Worm (Caenorhabditis elegans) whole organism, midembryonic: Measurements from ENCODE around the gene Y42H9AR.4.

Experiments used
- T22C8.4 ChIP-seq: fragments of 200-800 bp; sonication (Bioruptor generic); IDR thresholded peaks from 2 replicates; pipeline ENCODE4 v1.3.6; 2022; ENCODE audit warnings: missing genetic modification characterization, missing compliant biosample characterization
- cog-1 ChIP-seq: sonication (generic microtip); optimal IDR thresholded peaks from 2 replicates; lab custom pipeline; 2016; ENCODE audit warnings: missing genetic modification characterization, missing compliant biosample characterization
- flt-1 ChIP-seq: fragments of 200-800 bp; sonication (Bioruptor generic); IDR thresholded peaks from 2 replicates; pipeline ENCODE4 v1.3.6; 2022; ENCODE audit warnings: missing genetic modification characterization, missing compliant biosample characterization
- klf-2 ChIP-seq: fragments of 200-800 bp; sonication (Bioruptor generic); conservative IDR thresholded peaks from 2 replicates; pipeline ENCODE4 v1.3.6; 2022; ENCODE audit warnings: missing genetic modification reagents, missing genetic modification characterization, missing compliant biosample characterization
- med-1 ChIP-seq: sonication (generic microtip); optimal IDR thresholded peaks from 2 replicates; lab custom pipeline; 2017; ENCODE audit warnings: missing genetic modification characterization, mild to moderate bottlenecking, missing compliant biosample characterization, antibody characterized with exemption, missing genetic modification reagents; ENCODE audit not compliant: insufficient read depth
- ref-1 ChIP-seq: fragments of 200-800 bp; sonication (Bioruptor generic); conservative IDR thresholded peaks from 2 replicates; pipeline ENCODE4 v1.3.6; 2022; ENCODE audit warnings: missing genetic modification reagents, missing genetic modification characterization, missing compliant biosample characterization
- tab-1 ChIP-seq: fragments of 200-800 bp; sonication (Bioruptor generic); IDR thresholded peaks from 2 replicates; pipeline ENCODE4 v1.3.6; 2022; ENCODE audit warnings: missing genetic modification characterization, missing compliant biosample characterization
- ztf-23 ChIP-seq: fragments of 200-800 bp; sonication (Bioruptor generic); IDR thresholded peaks from 2 replicates; pipeline ENCODE4 v1.3.6; 2022; ENCODE audit warnings: missing genetic modification reagents, missing genetic modification characterization, missing compliant biosample characterization
- ztf-29 ChIP-seq: fragments of 200-800 bp; sonication (Bioruptor generic); IDR thresholded peaks from 2 replicates; pipeline ENCODE4 v1.3.6; 2022; ENCODE audit warnings: missing genetic modification reagents, missing genetic modification characterization, missing compliant biosample characterization

Gene Y42H9AR.4

ce11 chrIV:8148494-8148893 is 36.5 kb upstream of the Y42H9AR.4 start, which contains the start of gene pmk-1:
TSS of gene pmk-1 (plus strand) at chrIV:8148794.
- TF ChIP-seq ref-1 (GFP tag; lab: Robert Waterston, UW): no peak
- no peak for TF ChIP-seq klf-2 (GFP tag; lab: Robert Waterston, UW)
- TF ChIP-seq ztf-23 (GFP tag; lab: Robert Waterston, UW): no peak
- no peak for TF ChIP-seq med-1 (GFP tag; lab: Kevin White, UChicago)
- no peak for TF ChIP-seq ztf-29
- TF ChIP-seq tab-1 (GFP tag; lab: Robert Waterston, UW): no peak
- TF ChIP-seq cog-1: no peak
- no peak for TF ChIP-seq T22C8.4 (GFP tag; lab: Robert Waterston, UW)
- TF ChIP-seq flt-1: no peak

ce11 chrIV:8146283-8146682 is 34.3 kb upstream of the Y42H9AR.4 start:
- TF ChIP-seq tab-1 (GFP tag; lab: Robert Waterston, UW) (no peak), med-1 (GFP tag; lab: Kevin White, UChicago) (no peak), ref-1 (GFP tag; lab: Robert Waterston, UW) (no peak), klf-2 (GFP tag; lab: Robert Waterston, UW) (no peak), ztf-29 (no peak), T22C8.4 (GFP tag; lab: Robert Waterston, UW) (no peak), flt-1 (no peak), cog-1 (no peak), ztf-23 (GFP tag; lab: Robert Waterston, UW) (no peak)

- TF ChIP-seq klf-2 (GFP tag; lab: Robert Waterston, UW) (no peak), cog-1 (no peak), T22C8.4 (GFP tag; lab: Robert Waterston, UW) (no peak), ztf-29 (no peak), ref-1 (GFP tag; lab: Robert Waterston, UW) (no peak), ztf-23 (GFP tag; lab: Robert Waterston, UW) (no peak), tab-1 (GFP tag; lab: Robert Waterston, UW) (no peak), flt-1 (no peak)
Measured at ce11 chrIV:8144341-8144740, 32.3 kb upstream of the Y42H9AR.4 start.

- no peak for TF ChIP-seq ztf-29
- TF ChIP-seq T22C8.4 (GFP tag; lab: Robert Waterston, UW): no peak
- TF ChIP-seq ztf-23 (GFP tag; lab: Robert Waterston, UW): no peak
- no peak for TF ChIP-seq ref-1 (GFP tag; lab: Robert Waterston, UW)
- no peak for TF ChIP-seq klf-2 (GFP tag; lab: Robert Waterston, UW)
- TF ChIP-seq flt-1: no peak
- TF ChIP-seq med-1 (GFP tag; lab: Kevin White, UChicago): no peak
- TF ChIP-seq tab-1 (GFP tag; lab: Robert Waterston, UW): no peak
- no peak for TF ChIP-seq cog-1
Measured at ce11 chrIV:8142735-8143550, 30.9 kb upstream of the Y42H9AR.4 start, which contains the start of gene pmk-2. TSS of gene pmk-2 (plus strand) at chrIV:8143500.

ce11 chrIV:8138984-8139383 is 27.0 kb upstream of the Y42H9AR.4 start, which contains the start of gene pmk-3:
TSS of gene pmk-3 (plus strand) at chrIV:8139219.
- no peak for TF ChIP-seq flt-1
- no peak for TF ChIP-seq ref-1 (GFP tag; lab: Robert Waterston, UW)
- TF ChIP-seq ztf-23 (GFP tag; lab: Robert Waterston, UW): no peak
- TF ChIP-seq klf-2 (GFP tag; lab: Robert Waterston, UW): no peak
- no peak for TF ChIP-seq ztf-29
- no peak for TF ChIP-seq tab-1 (GFP tag; lab: Robert Waterston, UW)
- TF ChIP-seq cog-1: no peak
- TF ChIP-seq med-1 (GFP tag; lab: Kevin White, UChicago): no peak
- no peak for TF ChIP-seq T22C8.4 (GFP tag; lab: Robert Waterston, UW)

- TF ChIP-seq ztf-29 (no peak), cog-1 (no peak), flt-1 (no peak), tab-1 (GFP tag; lab: Robert Waterston, UW) (no peak), klf-2 (GFP tag; lab: Robert Waterston, UW) (no peak), T22C8.4 (GFP tag; lab: Robert Waterston, UW) (no peak), med-1 (GFP tag; lab: Kevin White, UChicago) (no peak), ref-1 (GFP tag; lab: Robert Waterston, UW) (no peak), ztf-23 (GFP tag; lab: Robert Waterston, UW) (no peak)
Measured at ce11 chrIV:8136548-8136947, 24.5 kb upstream of the Y42H9AR.4 start.

ce11 chrIV:8136005-8136512 is 24.0 kb upstream of the Y42H9AR.4 start, which contains the start of the genes isp-1 and islo-1:
TSS of gene isp-1 (minus strand) at chrIV:8136055.
TSS of gene islo-1 (plus strand) at chrIV:8136389.
- TF ChIP-seq T22C8.4 (GFP tag; lab: Robert Waterston, UW) (no peak), ztf-23 (GFP tag; lab: Robert Waterston, UW) (0 out of 2 replicates have a peak, but pooled peaks have one; percentile 31), cog-1 (no peak), tab-1 (GFP tag; lab: Robert Waterston, UW) (0 out of 2 replicates have a peak, but pooled peaks have one; percentile 16)

- no peak for TF ChIP-seq cog-1
- TF ChIP-seq ztf-23 (GFP tag; lab: Robert Waterston, UW): no peak
- no peak for TF ChIP-seq med-1 (GFP tag; lab: Kevin White, UChicago)
- TF ChIP-seq ref-1 (GFP tag; lab: Robert Waterston, UW): no peak
- no peak for TF ChIP-seq T22C8.4 (GFP tag; lab: Robert Waterston, UW)
- no peak for TF ChIP-seq tab-1 (GFP tag; lab: Robert Waterston, UW)
- TF ChIP-seq ztf-29: no peak
- no peak for TF ChIP-seq flt-1
Measured at ce11 chrIV:8133536-8133935, 21.5 kb upstream of the Y42H9AR.4 start, which contains the start of gene sph-1. TSS of gene sph-1 (minus strand) at chrIV:8133558.

- TF ChIP-seq tab-1 (GFP tag; lab: Robert Waterston, UW) (no peak), ztf-23 (GFP tag; lab: Robert Waterston, UW) (no peak), cog-1 (no peak), ztf-29 (no peak), T22C8.4 (GFP tag; lab: Robert Waterston, UW) (no peak), klf-2 (GFP tag; lab: Robert Waterston, UW) (no peak), med-1 (GFP tag; lab: Kevin White, UChicago) (no peak), ref-1 (GFP tag; lab: Robert Waterston, UW) (no peak), flt-1 (no peak)
Measured at ce11 chrIV:8130131-8130611, 18.2 kb upstream of the Y42H9AR.4 start, which contains the start of the genes ndub-11 and moc-3. TSS of gene ndub-11 (minus strand) at chrIV:8130231. TSS of gene moc-3 (plus strand) at chrIV:8130561.
